Fruit fly (Drosophila melanogaster) whole organism, embryonic: Measurements from ENCODE around the gene CG44094.

ENCODE experiments used
- ATbp ChIP-seq: fragments of 200-800 bp; sonication (Bioruptor generic); optimal IDR thresholded peaks from 2 replicates; lab custom pipeline; 2017; ENCODE audit warnings: missing biosample characterization, mild to moderate bottlenecking, missing genetic modification characterization, missing genetic modification reagents
- Atf-2 ChIP-seq: fragments of 200-800 bp; sonication (Bioruptor generic); optimal IDR thresholded peaks from 2 replicates; lab custom pipeline; 2016; ENCODE audit warnings: missing biosample characterization, missing genetic modification characterization
- CG10209 ChIP-seq: fragments of 200-800 bp; sonication (Bioruptor generic); optimal IDR thresholded peaks from 3 replicates; lab custom pipeline; 2017; ENCODE audit warnings: missing biosample characterization, mild to moderate bottlenecking, missing genetic modification characterization, missing genetic modification reagents
- CG10979 ChIP-seq: fragments of 200-800 bp; sonication (Bioruptor generic); optimal IDR thresholded peaks from 2 replicates; lab custom pipeline; 2018; ENCODE audit warnings: missing biosample characterization, mild to moderate bottlenecking, missing genetic modification characterization, moderate library complexity
- CG11247 ChIP-seq: fragments of 200-800 bp; sonication (Bioruptor generic); IDR thresholded peaks from 2 replicates; pipeline ENCODE4 v1.3.6; 2022; ENCODE audit warnings: missing biosample characterization, missing genetic modification characterization
- CG11456 ChIP-seq: fragments of 200-800 bp; sonication (Bioruptor generic); IDR thresholded peaks from 3 replicates; pipeline ENCODE4 v1.3.6; 2022; ENCODE audit warnings: missing biosample characterization, missing genetic modification characterization
- CG12299 ChIP-seq: fragments of 200-800 bp; sonication (Bioruptor generic); optimal IDR thresholded peaks from 2 replicates; lab custom pipeline; 2018; ENCODE audit warnings: missing biosample characterization, mild to moderate bottlenecking, missing genetic modification characterization
- CG1647 ChIP-seq: fragments of 200-800 bp; sonication (Bioruptor generic); optimal IDR thresholded peaks from 3 replicates; lab custom pipeline; 2016; ENCODE audit warnings: missing biosample characterization, missing genetic modification characterization
- CG16779 ChIP-seq: fragments of 200-800 bp; sonication (Bioruptor generic); IDR thresholded peaks from 2 replicates; pipeline ENCODE4 v1.3.6; 2022; ENCODE audit warnings: missing biosample characterization, missing genetic modification characterization
- CG16815 ChIP-seq: fragments of 200-800 bp; sonication (Bioruptor generic); optimal IDR thresholded peaks from 3 replicates; lab custom pipeline; 2017; ENCODE audit warnings: missing biosample characterization, mild to moderate bottlenecking, missing genetic modification characterization
- CG17361 ChIP-seq: fragments of 200-800 bp; sonication (Bioruptor generic); IDR thresholded peaks from 3 replicates; pipeline ENCODE4 v1.3.6; 2022; ENCODE audit warnings: missing biosample characterization, missing genetic modification characterization
- CG2120 ChIP-seq: fragments of 200-800 bp; sonication (Bioruptor generic); optimal IDR thresholded peaks from 3 replicates; lab custom pipeline; 2016; ENCODE audit warnings: missing biosample characterization, missing genetic modification characterization
- CG2712 ChIP-seq: fragments of 200-800 bp; optimal IDR thresholded peaks from 3 replicates; lab custom pipeline; 2019; ENCODE audit warnings: missing biosample characterization, mild to moderate bottlenecking, missing genetic modification characterization, moderate library complexity
- CG2889 ChIP-seq: fragments of 200-800 bp; sonication (Bioruptor generic); IDR thresholded peaks from 3 replicates; pipeline ENCODE4 v1.3.6; 2022; ENCODE audit warnings: missing biosample characterization, missing genetic modification characterization
- CG30403 ChIP-seq: fragments of 200-800 bp; sonication (Bioruptor generic); optimal IDR thresholded peaks from 3 replicates; lab custom pipeline; 2016; ENCODE audit warnings: missing biosample characterization, missing genetic modification characterization
- CG3065 ChIP-seq: fragments of 200-800 bp; sonication (Bioruptor generic); optimal IDR thresholded peaks from 2 replicates; lab custom pipeline; 2016; ENCODE audit warnings: missing biosample characterization, missing genetic modification characterization
- CG31441 ChIP-seq: fragments of 200-800 bp; sonication (Bioruptor generic); IDR thresholded peaks from 2 replicates; pipeline ENCODE4 v1.3.6; 2022; ENCODE audit warnings: missing biosample characterization, missing genetic modification characterization
- CG34422 ChIP-seq: fragments of 200-800 bp; sonication (Bioruptor generic); IDR thresholded peaks from 3 replicates; pipeline ENCODE4 v1.3.6; 2022; ENCODE audit warnings: missing biosample characterization, missing genetic modification characterization
- CG3847 ChIP-seq: fragments of 200-800 bp; sonication (Bioruptor generic); IDR thresholded peaks from 2 replicates; pipeline ENCODE4 v1.3.6; 2022; ENCODE audit warnings: missing biosample characterization, missing genetic modification characterization
- CG4404 ChIP-seq: fragments of 200-800 bp; sonication (Bioruptor generic); IDR thresholded peaks from 2 replicates; pipeline ENCODE4 v1.3.6; 2022; ENCODE audit warnings: missing biosample characterization, missing genetic modification characterization
- CG6272 ChIP-seq: fragments of 200-800 bp; sonication (Bioruptor generic); IDR thresholded peaks from 2 replicates; pipeline ENCODE4 v1.3.6; 2022; ENCODE audit warnings: missing biosample characterization, missing genetic modification characterization
- CG8388 ChIP-seq: fragments of 200-800 bp; sonication (Bioruptor generic); optimal IDR thresholded peaks from 2 replicates; lab custom pipeline; 2019; ENCODE audit warnings: missing biosample characterization, mild to moderate bottlenecking, missing genetic modification characterization, moderate library complexity
- CG9609 ChIP-seq: fragments of 200-800 bp; sonication (Bioruptor generic); optimal IDR thresholded peaks from 3 replicates; lab custom pipeline; 2016; ENCODE audit warnings: missing biosample characterization, missing genetic modification characterization
- H2.0 ChIP-seq: fragments of 200-800 bp; sonication (Bioruptor generic); IDR thresholded peaks from 2 replicates; pipeline ENCODE4 v1.3.6; 2022; ENCODE audit warnings: missing biosample characterization, missing genetic modification characterization
- HLHmδ ChIP-seq: fragments of 200-800 bp; sonication (Bioruptor generic); optimal IDR thresholded peaks from 2 replicates; lab custom pipeline; 2018; ENCODE audit warnings: missing biosample characterization, mild to moderate bottlenecking, missing genetic modification characterization, moderate library complexity
- Hey ChIP-seq: fragments of 200-800 bp; sonication (Bioruptor generic); optimal IDR thresholded peaks from 3 replicates; lab custom pipeline; 2018; ENCODE audit warnings: missing biosample characterization, mild to moderate bottlenecking, missing genetic modification characterization
- HmgD ChIP-seq: fragments of 200-800 bp; sonication (Bioruptor generic); optimal IDR thresholded peaks from 3 replicates; lab custom pipeline; 2016; ENCODE audit warnings: missing biosample characterization, missing genetic modification characterization
- MTF-1 ChIP-seq: fragments of 200-800 bp; sonication (Bioruptor generic); optimal IDR thresholded peaks from 2 replicates; lab custom pipeline; 2018; ENCODE audit warnings: missing biosample characterization, mild to moderate bottlenecking, missing genetic modification characterization, borderline replicate concordance
- NC2α ChIP-seq: fragments of 200-800 bp; sonication (Bioruptor generic); optimal IDR thresholded peaks from 2 replicates; lab custom pipeline; 2016; ENCODE audit warnings: missing biosample characterization, missing genetic modification characterization
- Opbp ChIP-seq: fragments of 200-800 bp; sonication (Bioruptor generic); IDR thresholded peaks from 3 replicates; pipeline ENCODE4 v1.3.6; 2022; ENCODE audit warnings: missing biosample characterization, missing genetic modification characterization; ENCODE audit not compliant: partially characterized antibody
- Ptx1 ChIP-seq: fragments of 200-800 bp; sonication (Bioruptor generic); IDR thresholded peaks from 2 replicates; pipeline ENCODE4 v1.3.6; 2022; ENCODE audit warnings: missing biosample characterization, missing genetic modification characterization
- TFAM ChIP-seq: fragments of 200-800 bp; sonication (Bioruptor generic); optimal IDR thresholded peaks from 2 replicates; lab custom pipeline; 2017; ENCODE audit warnings: missing biosample characterization, missing genetic modification characterization, inconsistent platforms
- Taf1 ChIP-seq: fragments of 200-800 bp; sonication (Bioruptor generic); IDR thresholded peaks from 2 replicates; pipeline ENCODE4 v1.3.6; 2022; ENCODE audit warnings: missing biosample characterization, missing genetic modification characterization
- Vsx1 ChIP-seq: fragments of 200-800 bp; sonication (Bioruptor generic); optimal IDR thresholded peaks from 2 replicates; lab custom pipeline; 2017; ENCODE audit warnings: missing biosample characterization, mild to moderate bottlenecking, missing genetic modification characterization, missing genetic modification reagents
- ap ChIP-seq: fragments of 200-800 bp; sonication (Bioruptor generic); IDR thresholded peaks from 2 replicates; pipeline ENCODE4 v1.3.6; 2022; ENCODE audit warnings: missing biosample characterization, missing genetic modification characterization
- az2 ChIP-seq: fragments of 200-800 bp; sonication (Bioruptor generic); optimal IDR thresholded peaks from 3 replicates; lab custom pipeline; 2016; ENCODE audit warnings: missing biosample characterization, missing genetic modification characterization
- dan ChIP-seq: fragments of 200-800 bp; sonication (Bioruptor generic); IDR thresholded peaks from 2 replicates; pipeline ENCODE4 v1.3.6; 2022; ENCODE audit warnings: missing biosample characterization, missing genetic modification characterization
- dimm ChIP-seq: fragments of 200-800 bp; sonication (Bioruptor generic); IDR thresholded peaks from 2 replicates; pipeline ENCODE4 v1.3.6; 2022; ENCODE audit warnings: missing biosample characterization, missing genetic modification characterization
- emc ChIP-seq: fragments of 200-800 bp; sonication (Bioruptor generic); optimal IDR thresholded peaks from 2 replicates; lab custom pipeline; 2016; ENCODE audit warnings: missing biosample characterization, missing genetic modification characterization
- gt ChIP-seq: fragments of 200-800 bp; sonication (Bioruptor generic); IDR thresholded peaks from 2 replicates; pipeline ENCODE4 v1.3.6; 2022; ENCODE audit warnings: missing biosample characterization, missing genetic modification characterization
- mam ChIP-seq: fragments of 200-800 bp; sonication (Bioruptor generic); optimal IDR thresholded peaks from 3 replicates; lab custom pipeline; 2016; ENCODE audit warnings: missing biosample characterization, missing genetic modification characterization
- org-1 ChIP-seq: fragments of 200-800 bp; sonication (Bioruptor generic); optimal IDR thresholded peaks from 2 replicates; lab custom pipeline; 2017; ENCODE audit warnings: missing biosample characterization, missing genetic modification characterization
- psq ChIP-seq: fragments of 200-800 bp; sonication (Bioruptor generic); optimal IDR thresholded peaks from 2 replicates; lab custom pipeline; 2017; ENCODE audit warnings: missing biosample characterization, missing genetic modification characterization
- sna ChIP-seq: fragments of 200-800 bp; sonication (Bioruptor generic); IDR thresholded peaks from 2 replicates; pipeline ENCODE4 v1.3.6; 2022; ENCODE audit warnings: missing biosample characterization, missing genetic modification characterization; ENCODE audit not compliant: partially characterized antibody
- tup ChIP-seq: fragments of 200-800 bp; sonication (Bioruptor generic); optimal IDR thresholded peaks from 2 replicates; lab custom pipeline; 2016; ENCODE audit warnings: missing biosample characterization, mild to moderate bottlenecking, missing genetic modification characterization, moderate library complexity
- wek ChIP-seq: fragments of 200-800 bp; sonication (Bioruptor generic); optimal IDR thresholded peaks from 3 replicates; lab custom pipeline; 2018; ENCODE audit warnings: missing biosample characterization, mild to moderate bottlenecking, missing genetic modification characterization, moderate library complexity
- zen ChIP-seq: fragments of 200-800 bp; sonication (Bioruptor generic); optimal IDR thresholded peaks from 3 replicates; lab custom pipeline; 2018; ENCODE audit warnings: missing biosample characterization, mild to moderate bottlenecking, missing genetic modification characterization, moderate library complexity
- zf30C ChIP-seq: fragments of 200-800 bp; sonication (Bioruptor generic); optimal IDR thresholded peaks from 3 replicates; lab custom pipeline; 2018; ENCODE audit warnings: missing biosample characterization, mild to moderate bottlenecking, missing genetic modification characterization

CG44094 gene

dm6 chr3R:14589483-14589882, 13.1 kb upstream of the CG44094 start (continued):
- no peak for TF ChIP-seq CG11247 (GFP tag; lab: Robert Waterston, UW)
- TF ChIP-seq CG12299 (tag; lab: Kevin White, UChicago), result no peak
- no peak for TF ChIP-seq CG2889
- no peak for TF ChIP-seq dan (GFP tag; lab: Robert Waterston, UW)
- TF ChIP-seq CG11456, result no peak
- TF ChIP-seq tup (GFP tag; lab: Kevin White, UChicago), result no peak
- peak; percentile 14 for TF ChIP-seq CG8388 (GFP tag; lab: Kevin White, UChicago)
- no peak for TF ChIP-seq az2 (GFP tag; lab: Kevin White, UChicago)
- no peak for TF ChIP-seq ap (GFP tag; lab: Robert Waterston, UW)
- TF ChIP-seq zf30C (GFP tag; lab: Kevin White, UChicago), result peak; percentile 94
- no peak for TF ChIP-seq CG3065 (GFP tag; lab: Kevin White, UChicago)

dm6 chr3R:14586480-14587443, 10.4 kb upstream of the CG44094 start:
- TF ChIP-seq Opbp (GFP tag; lab: Robert Waterston, UW) (no peak), CG17361 (peak; percentile 46; the same call in 2 of the 3 replicates), CG9609 (GFP tag; lab: Kevin White, UChicago) (no peak), CG6272 (GFP tag; lab: Robert Waterston, UW) (no peak), CG30403 (GFP tag; lab: Kevin White, UChicago) (peak; percentile 22), CG10979 (peak; percentile 5), CG31441 (0 out of 2 replicates have a peak, but pooled peaks have one; percentile 38), sna (no peak), CG4404 (GFP tag; lab: Robert Waterston, UW) (peak; percentile 45), H2.0 (no peak), CG3847 (GFP tag; lab: Robert Waterston, UW) (no peak), gt (no peak), HmgD (no peak), Taf1 (GFP tag; lab: Robert Waterston, UW) (no peak), zen (tag; lab: Kevin White, UChicago) (peak; percentile 27), dimm (GFP tag; lab: Robert Waterston, UW) (no peak), wek (GFP tag; lab: Kevin White, UChicago) (no peak), Ptx1 (GFP tag; lab: Robert Waterston, UW) (no peak), NC2α (GFP tag; lab: Kevin White, UChicago) (no peak), CG10209 (GFP tag; lab: Kevin White, UChicago) (no peak), CG16815 (GFP tag; lab: Kevin White, UChicago) (peak; percentile 54), MTF-1 (GFP tag; lab: Kevin White, UChicago) (no peak), HLHmδ (GFP tag; lab: Kevin White, UChicago) (no peak), CG16779 (GFP tag; lab: Robert Waterston, UW) (no peak), CG34422 (no peak), Atf-2 (GFP tag; lab: Kevin White, UChicago) (no peak), zf30C (GFP tag; lab: Kevin White, UChicago) (peak; percentile 65), Hey (tag; lab: Kevin White, UChicago) (no peak), psq (GFP tag; lab: Kevin White, UChicago) (no peak), CG2120 (no peak), CG2712 (tag; lab: Kevin White, UChicago) (peak; percentile 71), TFAM (GFP tag; lab: Kevin White, UChicago) (no peak), CG1647 (GFP tag; lab: Kevin White, UChicago) (no peak), org-1 (GFP tag; lab: Kevin White, UChicago) (no peak), emc (GFP tag; lab: Kevin White, UChicago) (no peak), Vsx1 (GFP tag; lab: Kevin White, UChicago) (no peak), ATbp (GFP tag; lab: Kevin White, UChicago) (no peak), mam (no peak)
